Worm (Caenorhabditis elegans): ENCODE data around the gene lron-15.

The lron-15 gene

ce11 chrII:6523940-6524339 is 20.8 kb downstream of the lron-15 start:
- TF ChIP-seq ztf-23 (GFP tag; IDR thresholded peaks at IDR 0.05) (no peak), ztf-29 (GFP tag; IDR thresholded peaks at IDR 0.05) (no peak), tab-1 (GFP tag; IDR thresholded peaks at IDR 0.05) (no peak), ref-1 (GFP tag; conservative IDR thresholded peaks at IDR 0.05) (no peak), klf-2 (GFP tag; conservative IDR thresholded peaks at IDR 0.05) (no peak), cog-1 (tag; optimal IDR thresholded peaks at IDR 0.05) (no peak)

- no peak for TF ChIP-seq T22C8.4 (GFP tag; IDR thresholded peaks at IDR 0.05)
- no peak for TF ChIP-seq klf-2 (GFP tag; conservative IDR thresholded peaks at IDR 0.05)
- TF ChIP-seq cog-1 (tag; optimal IDR thresholded peaks at IDR 0.05), result peak; percentile 51
- TF ChIP-seq ztf-23 (GFP tag; IDR thresholded peaks at IDR 0.05), result 0 out of 2 replicates have a peak, but pooled peaks have one; percentile 69
- peak; percentile 70 for TF ChIP-seq flt-1 (GFP tag; IDR thresholded peaks at IDR 0.05)
- 0 out of 2 replicates have a peak, but pooled peaks have one; percentile 47 for TF ChIP-seq tab-1 (GFP tag; IDR thresholded peaks at IDR 0.05)
- TF ChIP-seq med-1 (GFP tag; optimal IDR thresholded peaks at IDR 0.05; ENCODE audit: insufficient read depth), result no peak
These were observed 22.0 kb downstream of the lron-15 start for ce11 chrII:6522622-6523254.

ce11 chrII:6521316-6521715 is 23.4 kb downstream of the lron-15 start, which contains the start of gene toe-2:
toe-2 (minus strand) TSS chrII:6521385.
- TF ChIP-seq ztf-29 (GFP tag; IDR thresholded peaks at IDR 0.05), result no peak
- no peak for TF ChIP-seq klf-2 (GFP tag; conservative IDR thresholded peaks at IDR 0.05)
- TF ChIP-seq ztf-23 (GFP tag; IDR thresholded peaks at IDR 0.05), result no peak
- TF ChIP-seq flt-1 (GFP tag; IDR thresholded peaks at IDR 0.05), result no peak
- TF ChIP-seq med-1 (GFP tag; optimal IDR thresholded peaks at IDR 0.05; ENCODE audit: insufficient read depth), result no peak
- no peak for TF ChIP-seq tab-1 (GFP tag; IDR thresholded peaks at IDR 0.05)
- TF ChIP-seq cog-1 (tag; optimal IDR thresholded peaks at IDR 0.05), result no peak
- TF ChIP-seq ref-1 (GFP tag; conservative IDR thresholded peaks at IDR 0.05), result no peak

- TF ChIP-seq ztf-23 (GFP tag; IDR thresholded peaks at IDR 0.05), result no peak
- TF ChIP-seq klf-2 (GFP tag; conservative IDR thresholded peaks at IDR 0.05), result no peak
- TF ChIP-seq ztf-29 (GFP tag; IDR thresholded peaks at IDR 0.05), result no peak
- no peak for TF ChIP-seq T22C8.4 (GFP tag; IDR thresholded peaks at IDR 0.05)
- no peak for TF ChIP-seq ref-1 (GFP tag; conservative IDR thresholded peaks at IDR 0.05)
- TF ChIP-seq tab-1 (GFP tag; IDR thresholded peaks at IDR 0.05), result no peak
- TF ChIP-seq flt-1 (GFP tag; IDR thresholded peaks at IDR 0.05), result no peak
- no peak for TF ChIP-seq cog-1 (tag; optimal IDR thresholded peaks at IDR 0.05)
- no peak for TF ChIP-seq med-1 (GFP tag; optimal IDR thresholded peaks at IDR 0.05; ENCODE audit: insufficient read depth)
These were observed 24.6 kb downstream of the lron-15 start for ce11 chrII:6520103-6520502.

ce11 chrII:6519703-6520102 is 25.0 kb downstream of the lron-15 start:
- no peak for TF ChIP-seq ztf-23 (GFP tag; IDR thresholded peaks at IDR 0.05)
- TF ChIP-seq ref-1 (GFP tag; conservative IDR thresholded peaks at IDR 0.05), result no peak
- TF ChIP-seq med-1 (GFP tag; optimal IDR thresholded peaks at IDR 0.05; ENCODE audit: insufficient read depth), result no peak
- no peak for TF ChIP-seq tab-1 (GFP tag; IDR thresholded peaks at IDR 0.05)
- no peak for TF ChIP-seq klf-2 (GFP tag; conservative IDR thresholded peaks at IDR 0.05)
- no peak for TF ChIP-seq ztf-29 (GFP tag; IDR thresholded peaks at IDR 0.05)
- TF ChIP-seq cog-1 (tag; optimal IDR thresholded peaks at IDR 0.05), result no peak
- TF ChIP-seq T22C8.4 (GFP tag; IDR thresholded peaks at IDR 0.05), result no peak
- TF ChIP-seq flt-1 (GFP tag; IDR thresholded peaks at IDR 0.05), result no peak

- TF ChIP-seq med-1 (GFP tag; optimal IDR thresholded peaks at IDR 0.05; ENCODE audit: insufficient read depth) (no peak), cog-1 (tag; optimal IDR thresholded peaks at IDR 0.05) (no peak), tab-1 (GFP tag; IDR thresholded peaks at IDR 0.05) (no peak), ztf-23 (GFP tag; IDR thresholded peaks at IDR 0.05) (no peak), ref-1 (GFP tag; conservative IDR thresholded peaks at IDR 0.05) (no peak), T22C8.4 (GFP tag; IDR thresholded peaks at IDR 0.05) (no peak), klf-2 (GFP tag; conservative IDR thresholded peaks at IDR 0.05) (no peak), ztf-29 (GFP tag; IDR thresholded peaks at IDR 0.05) (no peak), flt-1 (GFP tag; IDR thresholded peaks at IDR 0.05) (no peak)
These were observed 28.4 kb downstream of the lron-15 start, which contains the start of gene C56E6.7 for ce11 chrII:6516276-6516675. C56E6.7 (plus strand) TSS chrII:6516576.

ce11 chrII:6513911-6514310 is 30.8 kb downstream of the lron-15 start, which contains the start of gene R05G9R.1:
R05G9R.1 (minus strand) TSS chrII:6514011.
- no peak for TF ChIP-seq flt-1 (GFP tag; IDR thresholded peaks at IDR 0.05)
- TF ChIP-seq cog-1 (tag; optimal IDR thresholded peaks at IDR 0.05), result no peak
- no peak for TF ChIP-seq T22C8.4 (GFP tag; IDR thresholded peaks at IDR 0.05)
- TF ChIP-seq ztf-23 (GFP tag; IDR thresholded peaks at IDR 0.05), result no peak
- no peak for TF ChIP-seq ztf-29 (GFP tag; IDR thresholded peaks at IDR 0.05)
- TF ChIP-seq ref-1 (GFP tag; conservative IDR thresholded peaks at IDR 0.05), result no peak
- no peak for TF ChIP-seq med-1 (GFP tag; optimal IDR thresholded peaks at IDR 0.05; ENCODE audit: insufficient read depth)
- TF ChIP-seq klf-2 (GFP tag; conservative IDR thresholded peaks at IDR 0.05), result no peak
- no peak for TF ChIP-seq tab-1 (GFP tag; IDR thresholded peaks at IDR 0.05)

ce11 chrII:6513357-6513756 is 31.3 kb downstream of the lron-15 start:
- TF ChIP-seq tab-1 (GFP tag; IDR thresholded peaks at IDR 0.05), result no peak
- no peak for TF ChIP-seq ztf-23 (GFP tag; IDR thresholded peaks at IDR 0.05)
- TF ChIP-seq cog-1 (tag; optimal IDR thresholded peaks at IDR 0.05), result no peak
- no peak for TF ChIP-seq flt-1 (GFP tag; IDR thresholded peaks at IDR 0.05)
- TF ChIP-seq klf-2 (GFP tag; conservative IDR thresholded peaks at IDR 0.05), result no peak
- TF ChIP-seq T22C8.4 (GFP tag; IDR thresholded peaks at IDR 0.05), result no peak
- no peak for TF ChIP-seq ztf-29 (GFP tag; IDR thresholded peaks at IDR 0.05)
- no peak for TF ChIP-seq ref-1 (GFP tag; conservative IDR thresholded peaks at IDR 0.05)
- no peak for TF ChIP-seq med-1 (GFP tag; optimal IDR thresholded peaks at IDR 0.05; ENCODE audit: insufficient read depth)

- no peak for TF ChIP-seq med-1 (GFP tag; optimal IDR thresholded peaks at IDR 0.05; ENCODE audit: insufficient read depth)
- no peak for TF ChIP-seq klf-2 (GFP tag; conservative IDR thresholded peaks at IDR 0.05)
- no peak for TF ChIP-seq ref-1 (GFP tag; conservative IDR thresholded peaks at IDR 0.05)
- no peak for TF ChIP-seq T22C8.4 (GFP tag; IDR thresholded peaks at IDR 0.05)
- no peak for TF ChIP-seq ztf-23 (GFP tag; IDR thresholded peaks at IDR 0.05)
- no peak for TF ChIP-seq tab-1 (GFP tag; IDR thresholded peaks at IDR 0.05)
- no peak for TF ChIP-seq flt-1 (GFP tag; IDR thresholded peaks at IDR 0.05)
- no peak for TF ChIP-seq ztf-29 (GFP tag; IDR thresholded peaks at IDR 0.05)
- no peak for TF ChIP-seq cog-1 (tag; optimal IDR thresholded peaks at IDR 0.05)
These were observed 41.9 kb downstream of the lron-15 start, which contains the start of gene R05G9.1 for ce11 chrII:6502826-6503225. R05G9.1 (plus strand) TSS chrII:6503168.

All from whole organism, midembryonic.